Worm (Caenorhabditis elegans) whole organism, L4/young adult: Measurements from ENCODE around the gene Y47D7A.19.

Experiments
- W03F9.2 ChIP-seq: fragments of 150-350 bp; optimal IDR thresholded peaks from 2 replicates; lab custom pipeline; 2014; ENCODE audit warnings: missing biosample characterization, missing genetic modification characterization
- him-1 ChIP-seq: sonication (generic microtip); optimal IDR thresholded peaks from 2 replicates; lab custom pipeline; 2016; ENCODE audit warnings: missing genotype, missing genetic modification reagents, missing genetic modification characterization, missing compliant biosample characterization

DNA sequence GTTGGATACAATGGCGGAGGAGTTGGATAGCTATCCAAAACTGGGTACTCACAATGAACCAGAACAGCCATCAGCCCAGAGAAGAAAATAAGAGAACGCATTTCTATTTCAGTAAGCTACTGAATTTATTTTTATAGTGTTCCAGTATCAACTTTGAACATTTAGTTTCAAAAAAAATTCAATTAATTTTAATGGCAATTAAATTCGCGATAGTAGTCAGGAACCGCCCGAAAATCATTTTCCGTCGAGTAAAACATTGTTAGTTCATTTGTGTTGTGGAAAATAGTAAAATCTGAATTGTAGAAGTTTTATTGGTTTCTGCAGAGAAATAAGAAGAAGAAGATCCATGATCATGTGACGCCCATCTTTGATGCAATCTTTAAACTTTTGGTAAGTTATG, 6.0 kb upstream of the Y47D7A.19 start, which contains the start of gene Y47D7A.6:
- no peak for TF ChIP-seq him-1
- no peak for TF ChIP-seq W03F9.2 (tag; lab: Kevin White, UChicago)
